Fruit fly (Drosophila melanogaster): ENCODE measurements around the gene CG31088.
A peak's percentile ranks its signal among the peaks of the same experiment; 100 is the strongest.

Gene CG31088

dm6 chr3R:15922622-15923574 is 27.8 kb downstream of the CG31088 start:
- TF ChIP-seq sd (tag; optimal IDR thresholded peaks at IDR 0.05) = peak; percentile 86
- peak; percentile 19 for TF ChIP-seq sens (GFP tag)
- peak; percentile 36 for TF ChIP-seq Drgx (GFP tag; IDR thresholded peaks at IDR 0.05)
- TF ChIP-seq Lpt (GFP tag; optimal IDR thresholded peaks at IDR 0.05) = no peak
- peak; percentile 30 for TF ChIP-seq kni (GFP tag; optimal IDR thresholded peaks at IDR 0.05)
- no peak for TF ChIP-seq HLH54F (GFP tag; optimal IDR thresholded peaks at IDR 0.05)
- peak; percentile 58 for TF ChIP-seq gcm (GFP tag; optimal IDR thresholded peaks at IDR 0.05)
- no peak for TF ChIP-seq kah (GFP tag; optimal IDR thresholded peaks at IDR 0.05)
- TF ChIP-seq crol (GFP tag; IDR thresholded peaks at IDR 0.05) = peak; percentile 89
- TF ChIP-seq CG8089 (GFP tag; optimal IDR thresholded peaks at IDR 0.05) = no peak
- TF ChIP-seq D19A (tag; optimal IDR thresholded peaks at IDR 0.05) = peak; percentile 36

- TF ChIP-seq twi (tag; optimal IDR thresholded peaks at IDR 0.05) (peak; percentile 98), CG17912 (GFP tag; optimal IDR thresholded peaks at IDR 0.05) (no peak), zen (tag; optimal IDR thresholded peaks at IDR 0.05) (peak; percentile 71)
Observed at dm6 chr3R:15921747-15922146, 29.0 kb downstream of the CG31088 start.

- TF ChIP-seq Ets65A (GFP tag) (no peak), ind (GFP tag; optimal IDR thresholded peaks at IDR 0.05) (no peak), Sox102F (GFP tag; optimal IDR thresholded peaks at IDR 0.05) (no peak), CG17186 (GFP tag; optimal IDR thresholded peaks at IDR 0.05) (no peak), CG31441 (GFP tag; IDR thresholded peaks at IDR 0.05) (no peak), peb (GFP tag; IDR thresholded peaks at IDR 0.05) (no peak), fu2 (GFP tag; optimal IDR thresholded peaks at IDR 0.05) (no peak), CG4404 (GFP tag; IDR thresholded peaks at IDR 0.05) (no peak), Sin3A (optimal IDR thresholded peaks at IDR 0.05) (no peak), CG10267 (tag; optimal IDR thresholded peaks at IDR 0.05) (no peak), ara (GFP tag; IDR thresholded peaks at IDR 0.05) (peak; percentile 29; the same call in 1 of the 2 replicates), cg (GFP tag; optimal IDR thresholded peaks at IDR 0.05) (peak; percentile 96), CG7963 (GFP tag; IDR thresholded peaks at IDR 0.05; ENCODE audit: partially characterized antibody) (no peak), Dll (GFP tag; IDR thresholded peaks at IDR 0.05; ENCODE audit: partially characterized antibody) (no peak), crol (GFP tag; IDR thresholded peaks at IDR 0.05) (peak; percentile 54; the same call in 1 of the 2 replicates), hbn (GFP tag; IDR thresholded peaks at IDR 0.05; ENCODE audit: partially characterized antibody) (no peak; the same call in 1 of the 2 replicates), eve (GFP tag; optimal IDR thresholded peaks at IDR 0.05) (no peak), Usf (GFP tag; optimal IDR thresholded peaks at IDR 0.05) (no peak), nerfin-2 (GFP tag; IDR thresholded peaks at IDR 0.05; ENCODE audit: partially characterized antibody) (no peak), CG17359 (tag; optimal IDR thresholded peaks at IDR 0.05) (no peak), sc (optimal IDR thresholded peaks at IDR 0.05) (no peak), sc (GFP tag; optimal IDR thresholded peaks at IDR 0.05) (no peak), otp (GFP tag; IDR thresholded peaks at IDR 0.05) (no peak), CG5245 (GFP tag; optimal IDR thresholded peaks at IDR 0.05) (no peak), pfk (GFP tag; optimal IDR thresholded peaks at IDR 0.05) (no peak), Eip74EF (GFP tag; optimal IDR thresholded peaks at IDR 0.05) (no peak), Nf-YC (tag; optimal IDR thresholded peaks at IDR 0.05) (no peak), mam (GFP tag; optimal IDR thresholded peaks at IDR 0.05) (no peak), gfzf (GFP tag; optimal IDR thresholded peaks at IDR 0.05) (no peak), h (optimal IDR thresholded peaks at IDR 0.05) (no peak), sob (GFP tag; IDR thresholded peaks at IDR 0.05) (0 out of 2 replicates have a peak, but pooled peaks have one; percentile 6), trh (GFP tag; optimal IDR thresholded peaks at IDR 0.05) (no peak), Mad (GFP tag; optimal IDR thresholded peaks at IDR 0.05) (no peak), pzg (GFP tag; optimal IDR thresholded peaks at IDR 0.05) (no peak)
Observed at dm6 chr3R:15920751-15921156, 30.0 kb downstream of the CG31088 start, which contains the start of gene Fbxl7. Gene Fbxl7 (plus strand): TSS chr3R:15920898.
